Worm (Caenorhabditis elegans) whole organism, mixed stage, embryonic: Measurements from ENCODE around the gene srj-57.

Source experiments
- ceh-43 ChIP-seq: fragments of 200-800 bp; sonication (Bioruptor generic); optimal IDR thresholded peaks from 2 replicates; lab custom pipeline; 2018; ENCODE audit warnings: mild to moderate bottlenecking, missing genetic modification characterization, moderate library complexity, missing compliant biosample characterization
- elt-1 ChIP-seq: sonication (generic microtip); optimal IDR thresholded peaks from 2 replicates; lab custom pipeline; 2017; ENCODE audit warnings: missing genetic modification characterization, mild to moderate bottlenecking, missing compliant biosample characterization, antibody characterized with exemption, moderate library complexity, borderline replicate concordance; ENCODE audit not compliant: insufficient read depth
- mab-5 ChIP-seq: fragments of 150-350 bp; optimal IDR thresholded peaks from 2 replicates; lab custom pipeline; 2014; ENCODE audit warnings: missing biosample characterization, missing genetic modification characterization
- mep-1 ChIP-seq: fragments of 150-350 bp; optimal IDR thresholded peaks from 2 replicates; lab custom pipeline; 2017; ENCODE audit warnings: missing biosample characterization, missing genetic modification reagents, missing genetic modification characterization, inconsistent platforms
- sptf-1 ChIP-seq: sonication (generic microtip); optimal IDR thresholded peaks from 2 replicates; lab custom pipeline; 2017; ENCODE audit warnings: mild to moderate bottlenecking, missing genetic modification characterization, moderate library complexity, missing compliant biosample characterization
- tbx-8 ChIP-seq: fragments of 200-800 bp; sonication (Bioruptor generic); optimal IDR thresholded peaks from 2 replicates; lab custom pipeline; 2018; ENCODE audit warnings: mild to moderate bottlenecking, missing genetic modification characterization, moderate library complexity, missing compliant biosample characterization
- unc-39 ChIP-seq: fragments of 150-350 bp; optimal IDR thresholded peaks from 2 replicates; lab custom pipeline; 2014; ENCODE audit warnings: missing biosample characterization, missing genetic modification characterization
- unc-62 ChIP-seq: fragments of 150-350 bp; optimal IDR thresholded peaks from 2 replicates; lab custom pipeline; 2014; ENCODE audit warnings: missing biosample characterization, missing genetic modification reagents, missing genetic modification characterization
- ztf-11 ChIP-seq: fragments of 150-350 bp; optimal IDR thresholded peaks from 2 replicates; lab custom pipeline; 2014; ENCODE audit warnings: missing biosample characterization, missing genetic modification characterization

- TF ChIP-seq ztf-11 (tag; lab: Kevin White, UChicago) (no peak), unc-62 (GFP tag; lab: Kevin White, UChicago) (no peak), ceh-43 (GFP tag; lab: Kevin White, UChicago) (no peak), elt-1 (tag; lab: Kevin White, UChicago) (no peak), unc-39 (tag; lab: Kevin White, UChicago) (no peak), sptf-1 (tag; lab: Kevin White, UChicago) (no peak), tbx-8 (no peak), mep-1 (no peak), mab-5 (no peak)
Measured at ce11 chrV:2899867-2900266, 44.5 kb upstream of the srj-57 start, which contains the start of gene str-46.
